Worm (Caenorhabditis elegans) whole organism, young adult: ENCODE measurements around the gene F46F5.11.
A peak's percentile ranks its signal among the peaks of the same experiment; 100 is the strongest.
"Not testable (repeated sequence)": the region's sequence is repeated elsewhere in the genome, so short reads cannot be mapped to it uniquely, and the experiment has no call there.

Experiments used
- B0035.1 ChIP-seq: sonication (generic microtip); optimal IDR thresholded peaks from 2 replicates; lab custom pipeline; 2016; ENCODE audit warnings: missing genetic modification characterization, mild to moderate bottlenecking, missing compliant biosample characterization, missing genotype, missing genetic modification reagents
- B0336.3 ChIP-seq: fragments of 200-800 bp; sonication (Bioruptor generic); IDR thresholded peaks from 2 replicates; pipeline ENCODE4 v1.3.6; 2022; ENCODE audit warnings: missing genetic modification characterization, missing compliant biosample characterization
- C06A6.2 ChIP-seq: fragments of 200-800 bp; sonication (Bioruptor generic); conservative IDR thresholded peaks from 2 replicates; pipeline ENCODE4 v1.3.6; 2022; ENCODE audit warnings: missing genetic modification characterization, missing compliant biosample characterization
- F10E7.11 ChIP-seq: sonication (generic microtip); optimal IDR thresholded peaks from 2 replicates; lab custom pipeline; 2017; ENCODE audit warnings: mild to moderate bottlenecking, missing genetic modification characterization, moderate library complexity, missing compliant biosample characterization
- F23B12.7 ChIP-seq: sonication (generic microtip); optimal IDR thresholded peaks from 2 replicates; lab custom pipeline; 2017; ENCODE audit warnings: missing genetic modification characterization, mild to moderate bottlenecking, missing compliant biosample characterization, antibody characterized with exemption, moderate library complexity; ENCODE audit not compliant: insufficient read depth
- F37B4.10 ChIP-seq: fragments of 200-800 bp; sonication (Bioruptor generic); IDR thresholded peaks from 2 replicates; pipeline ENCODE4 v1.3.6; 2022; ENCODE audit warnings: missing genetic modification characterization, missing compliant biosample characterization
- F49E8.2 ChIP-seq: sonication (generic microtip); optimal IDR thresholded peaks from 3 replicates; lab custom pipeline; 2017; ENCODE audit warnings: missing genetic modification characterization, mild to moderate bottlenecking, missing compliant biosample characterization, antibody characterized with exemption, moderate library complexity; ENCODE audit not compliant: insufficient read depth
- F52B5.7 ChIP-seq: sonication (generic microtip); optimal IDR thresholded peaks from 2 replicates; lab custom pipeline; 2016; ENCODE audit warnings: mild to moderate bottlenecking, missing genetic modification characterization, missing compliant biosample characterization
- F55B11.4 ChIP-seq: sonication (generic microtip); optimal IDR thresholded peaks from 2 replicates; lab custom pipeline; 2016; ENCODE audit warnings: missing compliant biosample characterization, missing genetic modification characterization, borderline replicate concordance; ENCODE audit not compliant: insufficient read depth
- F57A8.1 ChIP-seq: fragments of 200-800 bp; sonication (Bioruptor generic); optimal IDR thresholded peaks from 2 replicates; lab custom pipeline; 2018; ENCODE audit warnings: mild to moderate bottlenecking, missing genetic modification characterization, moderate library complexity, missing compliant biosample characterization
- ZK185.1 ChIP-seq: sonication (generic microtip); optimal IDR thresholded peaks from 2 replicates; lab custom pipeline; 2016; ENCODE audit warnings: mild to moderate bottlenecking, missing genetic modification characterization, missing compliant biosample characterization; ENCODE audit not compliant: poor library complexity, severe bottlenecking
- akir-1 ChIP-seq: fragments of 200-800 bp; sonication (Bioruptor generic); optimal IDR thresholded peaks from 2 replicates; lab custom pipeline; 2018; ENCODE audit warnings: mild to moderate bottlenecking, missing genetic modification characterization, moderate library complexity, missing compliant biosample characterization
- aptf-3 ChIP-seq: fragments of 200-800 bp; sonication (Bioruptor generic); IDR thresholded peaks from 2 replicates; pipeline ENCODE4 v1.3.6; 2022; ENCODE audit warnings: missing genetic modification characterization, missing compliant biosample characterization
- attf-3 ChIP-seq: fragments of 200-800 bp; sonication (Bioruptor generic); conservative IDR thresholded peaks from 2 replicates; pipeline ENCODE4 v1.3.6; 2022; ENCODE audit warnings: missing genetic modification reagents, missing genetic modification characterization, missing compliant biosample characterization
- attf-5 ChIP-seq: fragments of 200-800 bp; sonication (Bioruptor generic); optimal IDR thresholded peaks from 2 replicates; lab custom pipeline; 2018; ENCODE audit warnings: mild to moderate bottlenecking, missing genetic modification characterization, missing compliant biosample characterization
- attf-6 ChIP-seq: fragments of 200-800 bp; sonication (Bioruptor generic); IDR thresholded peaks from 2 replicates; pipeline ENCODE4 v1.3.6; 2022; ENCODE audit warnings: missing genetic modification reagents, missing genetic modification characterization, missing compliant biosample characterization
- ceh-100 ChIP-seq: fragments of 200-800 bp; sonication (Bioruptor generic); IDR thresholded peaks from 2 replicates; pipeline ENCODE4 v1.3.6; 2022; ENCODE audit warnings: missing genetic modification reagents, missing genetic modification characterization, missing compliant biosample characterization
- ceh-58 ChIP-seq: fragments of 200-800 bp; sonication (Bioruptor generic); IDR thresholded peaks from 2 replicates; pipeline ENCODE4 v1.3.6; 2022; ENCODE audit warnings: missing genetic modification characterization, missing compliant biosample characterization
- ceh-79 ChIP-seq: sonication (generic microtip); optimal IDR thresholded peaks from 2 replicates; lab custom pipeline; 2017; ENCODE audit warnings: mild to moderate bottlenecking, missing genetic modification characterization, missing compliant biosample characterization
- ceh-91 ChIP-seq: fragments of 200-800 bp; sonication (Bioruptor generic); IDR thresholded peaks from 2 replicates; pipeline ENCODE4 v1.3.6; 2022; ENCODE audit warnings: missing genetic modification reagents, missing genetic modification characterization, missing compliant biosample characterization
- dox-1 ChIP-seq: fragments of 200-800 bp; sonication (Bioruptor generic); IDR thresholded peaks from 2 replicates; pipeline ENCODE4 v1.3.6; 2022; ENCODE audit warnings: missing genetic modification reagents, missing genetic modification characterization, missing compliant biosample characterization
- dpl-1 ChIP-seq: fragments of 150-350 bp; optimal IDR thresholded peaks from 2 replicates; lab custom pipeline; 2014; ENCODE audit warnings: missing biosample characterization, missing genetic modification reagents, missing genetic modification characterization
- ekl-4 ChIP-seq: fragments of 200-800 bp; sonication (Bioruptor generic); IDR thresholded peaks from 2 replicates; pipeline ENCODE4 v1.3.6; 2022; ENCODE audit warnings: missing genetic modification reagents, missing genetic modification characterization, missing compliant biosample characterization
- lag-1 ChIP-seq: fragments of 200-800 bp; sonication (Bioruptor generic); IDR thresholded peaks from 2 replicates; pipeline ENCODE4 v1.3.6; 2022; ENCODE audit warnings: missing genetic modification reagents, missing genetic modification characterization, missing compliant biosample characterization
- lin-26 ChIP-seq: fragments of 200-800 bp; sonication (Bioruptor generic); IDR thresholded peaks from 2 replicates; pipeline ENCODE4 v1.3.6; 2022; ENCODE audit warnings: missing genetic modification reagents, missing genetic modification characterization, missing compliant biosample characterization
- lin-54 ChIP-seq: fragments of 200-800 bp; sonication (Bioruptor generic); optimal IDR thresholded peaks from 2 replicates; lab custom pipeline; 2018; ENCODE audit warnings: mild to moderate bottlenecking, missing genetic modification characterization, missing compliant biosample characterization
- lsl-1 ChIP-seq: fragments of 200-800 bp; sonication (Bioruptor generic); optimal IDR thresholded peaks from 2 replicates; lab custom pipeline; 2018; ENCODE audit warnings: mild to moderate bottlenecking, missing genetic modification characterization, moderate library complexity, missing compliant biosample characterization
- madf-8 ChIP-seq: fragments of 200-800 bp; sonication (Bioruptor generic); conservative IDR thresholded peaks from 2 replicates; pipeline ENCODE4 v1.3.6; 2022; ENCODE audit warnings: missing genetic modification reagents, missing genetic modification characterization, missing compliant biosample characterization
- mes-4 ChIP-seq: sonication (generic microtip); optimal IDR thresholded peaks from 2 replicates; lab custom pipeline; 2016; ENCODE audit warnings: missing genotype, missing genetic modification characterization, missing compliant biosample characterization
- mxl-1 ChIP-seq: sonication (generic microtip); optimal IDR thresholded peaks from 2 replicates; lab custom pipeline; 2016; ENCODE audit warnings: missing genetic modification characterization, missing compliant biosample characterization
- snpc-1.1 ChIP-seq: sonication (generic microtip); optimal IDR thresholded peaks from 2 replicates; lab custom pipeline; 2017; ENCODE audit warnings: missing genetic modification characterization, mild to moderate bottlenecking, missing compliant biosample characterization, antibody characterized with exemption, moderate library complexity, missing genotype, missing genetic modification reagents; ENCODE audit not compliant: insufficient read depth
- snpc-4 ChIP-seq, 5 experiments: fragments of 150-350 bp in 1 of 5; sonication (generic microtip) in 4 of 5; optimal IDR thresholded peaks; 2 replicates each; lab custom pipeline; 2014 to 2018; ENCODE audit warnings: missing genetic modification characterization in 5 of 5, missing biosample characterization in 3 of 5, antibody characterized with exemption in 2 of 5, mild to moderate bottlenecking in 2 of 5, missing compliant biosample characterization in 2 of 5, missing genotype in 2 of 5, moderate library complexity in 2 of 5, missing genetic modification reagents in 1 of 5
- somi-1 ChIP-seq: fragments of 200-800 bp; sonication (Bioruptor generic); optimal IDR thresholded peaks from 2 replicates; lab custom pipeline; 2018; ENCODE audit warnings: mild to moderate bottlenecking, missing genetic modification characterization, missing compliant biosample characterization
- tlf-1 ChIP-seq: fragments of 200-800 bp; sonication (Bioruptor generic); optimal IDR thresholded peaks from 2 replicates; lab custom pipeline; 2018; ENCODE audit warnings: mild to moderate bottlenecking, missing genetic modification characterization, missing compliant biosample characterization
- ztf-22 ChIP-seq: fragments of 200-800 bp; sonication (Bioruptor generic); optimal IDR thresholded peaks from 2 replicates; lab custom pipeline; 2018; ENCODE audit warnings: mild to moderate bottlenecking, missing genetic modification characterization, moderate library complexity, missing compliant biosample characterization
- ztf-25 ChIP-seq: fragments of 200-800 bp; sonication (Bioruptor generic); IDR thresholded peaks from 2 replicates; pipeline ENCODE4 v1.3.6; 2022; ENCODE audit warnings: missing genetic modification reagents, missing genetic modification characterization, missing compliant biosample characterization
- ztf-26 ChIP-seq: sonication (generic microtip); optimal IDR thresholded peaks from 2 replicates; lab custom pipeline; 2017; ENCODE audit warnings: missing genetic modification characterization, missing compliant biosample characterization
- ztf-3 ChIP-seq: fragments of 200-800 bp; sonication (Bioruptor generic); optimal IDR thresholded peaks from 2 replicates; lab custom pipeline; 2018; ENCODE audit warnings: mild to moderate bottlenecking, missing genetic modification characterization, missing compliant biosample characterization

F46F5.11 gene

DNA sequence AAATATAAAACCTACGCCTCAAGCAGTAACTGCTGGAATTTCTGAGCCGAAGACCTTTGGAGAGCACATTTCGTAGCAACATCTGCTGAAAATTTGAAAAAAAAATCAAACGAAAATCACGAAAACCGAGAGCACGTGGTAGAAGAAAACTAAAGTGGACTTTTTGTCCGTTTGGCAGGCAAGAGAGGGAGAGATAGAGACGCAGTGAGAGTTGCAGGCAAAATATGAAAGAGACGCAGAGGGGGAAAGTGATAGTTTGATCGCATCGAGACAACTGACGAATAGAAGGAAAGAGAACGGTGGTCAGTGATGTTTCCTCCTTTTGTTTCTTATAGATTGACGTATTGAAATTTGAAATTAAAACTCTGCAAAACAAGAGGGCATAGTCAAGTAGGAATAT, 40.0 kb downstream of the F46F5.11 start, which contains the start of the genes acdh-9 and F28A10.13 (continued):
- TF ChIP-seq lsl-1: no peak
- TF ChIP-seq dpl-1 (GFP tag; lab: Kevin White, UChicago): no peak
- TF ChIP-seq F10E7.11 (tag; lab: Kevin White, UChicago): no peak
- no peak for TF ChIP-seq attf-3 (GFP tag; lab: Robert Waterston, UW)
- TF ChIP-seq lin-54 (GFP tag; lab: Kevin White, UChicago): peak; percentile 31
- TF ChIP-seq madf-8 (GFP tag; lab: Robert Waterston, UW): no peak
- peak; percentile 15 for TF ChIP-seq tlf-1 (GFP tag; lab: Kevin White, UChicago)
- TF ChIP-seq aptf-3 (GFP tag; lab: Robert Waterston, UW): no peak
- no peak for TF ChIP-seq ceh-100 (GFP tag; lab: Robert Waterston, UW)
- TF ChIP-seq F55B11.4 (tag; lab: Kevin White, UChicago): no peak
- TF ChIP-seq snpc-1.1 (tag; lab: Kevin White, UChicago): no peak
- TF ChIP-seq mes-4 (tag; lab: Kevin White, UChicago): no peak
- no peak for TF ChIP-seq attf-6 (GFP tag; lab: Robert Waterston, UW)
- TF ChIP-seq ZK185.1 (tag; lab: Kevin White, UChicago): no peak
- no peak for TF ChIP-seq somi-1 (GFP tag; lab: Kevin White, UChicago)
- TF ChIP-seq ztf-25 (GFP tag; lab: Robert Waterston, UW): no peak
- no peak for TF ChIP-seq F23B12.7 (tag; lab: Kevin White, UChicago)
- TF ChIP-seq ceh-91: no peak
- no peak for TF ChIP-seq C06A6.2 (GFP tag; lab: Robert Waterston, UW)
- TF ChIP-seq F52B5.7 (tag; lab: Kevin White, UChicago): no peak
- no peak for TF ChIP-seq akir-1 (GFP tag; lab: Kevin White, UChicago)
- no peak for TF ChIP-seq mxl-1 (tag; lab: Kevin White, UChicago)
- TF ChIP-seq ceh-58: no peak
- no peak for TF ChIP-seq B0035.1 (tag; lab: Kevin White, UChicago)
- no peak for TF ChIP-seq dox-1 (GFP tag; lab: Robert Waterston, UW)
- no peak for TF ChIP-seq F57A8.1 (GFP tag; lab: Kevin White, UChicago)
- TF ChIP-seq F49E8.2: no peak

DNA sequence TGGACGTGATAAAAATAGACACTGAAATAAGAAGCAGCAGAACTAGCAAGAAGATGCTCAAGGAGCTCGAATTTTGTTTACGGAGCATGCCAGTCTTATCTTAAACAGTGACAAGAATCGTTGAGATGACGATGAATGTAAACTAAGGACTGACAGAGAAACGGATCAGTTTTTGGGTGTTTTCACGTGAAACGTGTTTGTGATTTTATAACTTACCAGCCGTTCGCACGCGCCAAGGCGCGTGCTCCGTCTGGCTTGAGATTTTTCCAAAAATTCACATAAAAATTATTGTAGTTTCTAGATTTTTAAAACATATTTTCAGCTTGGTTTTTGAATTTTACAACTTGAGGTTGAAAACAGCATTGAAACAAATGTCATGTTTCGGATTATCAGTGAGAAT, 42.0 kb downstream of the F46F5.11 start, which contains the start of gene F28A10.5:
F28A10.5 (minus strand) TSS at position 101 of the 400 bp plus-strand sequence.
- TF ChIP-seq snpc-4 (GFP tag; optimal IDR thresholded peaks at IDR 0.05; lab: Kevin White, UChicago); snpc-4 (tag; optimal IDR thresholded peaks at IDR 0.05; lab: Kevin White, UChicago); ceh-79 (tag; lab: Kevin White, UChicago); attf-5 (GFP tag; lab: Kevin White, UChicago): not testable (repeated sequence)

DNA sequence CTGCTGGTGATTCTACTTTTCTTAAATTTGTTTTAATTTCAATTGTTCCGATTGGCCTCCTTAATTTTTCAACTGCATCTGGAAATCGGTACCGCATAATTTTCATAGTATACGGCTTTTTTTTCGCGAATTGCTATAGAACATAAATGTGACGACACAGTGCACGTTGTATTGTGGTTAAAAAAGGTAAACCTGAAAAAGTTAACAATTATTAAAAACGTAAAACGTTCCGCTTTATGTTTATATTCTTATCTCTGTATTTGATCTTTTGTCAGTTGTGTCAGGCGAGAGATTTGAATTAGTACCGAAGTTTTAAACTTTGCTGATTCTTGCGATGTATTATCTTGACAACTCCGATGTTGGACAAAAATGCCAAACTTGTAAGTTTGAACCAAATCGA, 53.0 kb downstream of the F46F5.11 start, which contains the start of gene Y46B2A.4:
Y46B2A.4 (plus strand) TSS at position 301 of the 400 bp plus-strand sequence.
- TF ChIP-seq mxl-1 (tag; lab: Kevin White, UChicago) (no peak), lin-26 (GFP tag; lab: Robert Waterston, UW) (no peak), ztf-26 (tag; lab: Kevin White, UChicago) (no peak), ekl-4 (GFP tag; lab: Robert Waterston, UW) (no peak), lag-1 (GFP tag; lab: Robert Waterston, UW) (no peak), ztf-3 (GFP tag; lab: Kevin White, UChicago) (no peak), F37B4.10 (GFP tag; lab: Robert Waterston, UW) (no peak), ztf-22 (GFP tag; lab: Kevin White, UChicago) (no peak), B0336.3 (GFP tag; lab: Robert Waterston, UW) (no peak)
